Fruit fly (Drosophila melanogaster): ENCODE results near the gene Atg18a.

The Atg18a gene

dm6 chr3L:8153206-8153996, 33.3 kb upstream of the Atg18a start (continued):
- TF ChIP-seq CG6791 (GFP tag; IDR thresholded peaks at IDR 0.05; ENCODE audit: partially characterized antibody) (no peak), wor (GFP tag; IDR thresholded peaks at IDR 0.05) (peak; percentile 39; the same call in 1 of the 2 replicates), Meics (GFP tag; optimal IDR thresholded peaks at IDR 0.05) (peak; percentile 41), fd102C (GFP tag; optimal IDR thresholded peaks at IDR 0.05) (no peak), en (GFP tag; optimal IDR thresholded peaks at IDR 0.05) (no peak), fd3F (GFP tag; optimal IDR thresholded peaks at IDR 0.05) (no peak), CG18764 (GFP tag; optimal IDR thresholded peaks at IDR 0.05) (peak; percentile 35), Rx (GFP tag; IDR thresholded peaks at IDR 0.05) (peak; percentile 58), CHES-1-like (GFP tag; optimal IDR thresholded peaks at IDR 0.05) (no peak), abd-A (tag; optimal IDR thresholded peaks at IDR 0.05) (no peak), sc (optimal IDR thresholded peaks at IDR 0.05) (no peak), sc (GFP tag; optimal IDR thresholded peaks at IDR 0.05) (peak; percentile 1), bbx (GFP tag; IDR thresholded peaks at IDR 0.05; ENCODE audit: partially characterized antibody) (no peak), CG11723 (GFP tag; optimal IDR thresholded peaks at IDR 0.05) (peak; percentile 47), chm (GFP tag; IDR thresholded peaks at IDR 0.05) (no peak), CG11560 (tag; IDR thresholded peaks at IDR 0.05) (no peak), CG6765 (GFP tag; optimal IDR thresholded peaks at IDR 0.05) (no peak), Dp (GFP tag; optimal IDR thresholded peaks at IDR 0.05) (no peak), HmgD (GFP tag; optimal IDR thresholded peaks at IDR 0.05) (no peak), dmrt99B (tag; optimal IDR thresholded peaks at IDR 0.05) (peak; percentile 80), CG8089 (GFP tag; optimal IDR thresholded peaks at IDR 0.05) (peak; percentile 22), nau (GFP tag; optimal IDR thresholded peaks at IDR 0.05) (peak; percentile 62), Xbp1 (GFP tag; optimal IDR thresholded peaks at IDR 0.05) (peak; percentile 72), ci (GFP tag; IDR thresholded peaks at IDR 0.05) (peak; percentile 91), wek (GFP tag; optimal IDR thresholded peaks at IDR 0.05) (no peak), Mes4 (GFP tag; optimal IDR thresholded peaks at IDR 0.05) (peak; percentile 34), CG7786 (GFP tag; optimal IDR thresholded peaks at IDR 0.05) (no peak), CG30431 (GFP tag; optimal IDR thresholded peaks at IDR 0.05) (no peak), Mrtf (GFP tag; IDR thresholded peaks at IDR 0.05) (peak; percentile 53; the same call in 1 of the 3 replicates), sqz (GFP tag; optimal IDR thresholded peaks at IDR 0.05) (peak; percentile 27), cwo (GFP tag; optimal IDR thresholded peaks at IDR 0.05) (peak; percentile 7), slbo (GFP tag; IDR thresholded peaks at IDR 0.05) (peak; percentile 51), Doc3 (GFP tag; IDR thresholded peaks at IDR 0.05; ENCODE audit: partially characterized antibody) (no peak), CG2889 (GFP tag; IDR thresholded peaks at IDR 0.05) (peak; percentile 31; the same call in 1 of the 3 replicates), ssp (GFP tag; IDR thresholded peaks at IDR 0.05) (peak; percentile 33; the same call in 1 of the 2 replicates), CG5180 (GFP tag; optimal IDR thresholded peaks at IDR 0.05) (peak; percentile 49), mam (GFP tag; optimal IDR thresholded peaks at IDR 0.05) (peak; percentile 18), TFAM (GFP tag; optimal IDR thresholded peaks at IDR 0.05) (no peak), dimm (GFP tag; IDR thresholded peaks at IDR 0.05) (no peak), CG10147 (GFP tag; optimal IDR thresholded peaks at IDR 0.05) (no peak), ems (GFP tag; optimal IDR thresholded peaks at IDR 0.05) (peak; percentile 12), CG7963 (GFP tag; IDR thresholded peaks at IDR 0.05; ENCODE audit: partially characterized antibody) (no peak), CG8765 (GFP tag; IDR thresholded peaks at IDR 0.05) (no peak), tll (GFP tag; optimal IDR thresholded peaks at IDR 0.05) (no peak), Hey (tag; optimal IDR thresholded peaks at IDR 0.05) (no peak), kay (GFP tag; optimal IDR thresholded peaks at IDR 0.05) (no peak), CG7928 (GFP tag; optimal IDR thresholded peaks at IDR 0.05) (no peak), trh (GFP tag; optimal IDR thresholded peaks at IDR 0.05) (no peak), bowl (GFP tag; IDR thresholded peaks at IDR 0.05) (no peak; the same call in 1 of the 2 replicates)

All from whole organism, embryonic.